Worm (Caenorhabditis elegans) whole organism, L4 larva: ENCODE measurements around the gene set-12.

Experiments used
- D1046.2 ChIP-seq: fragments of 200-800 bp; sonication (Bioruptor generic); IDR thresholded peaks from 2 replicates; pipeline ENCODE4 v1.3.6; 2022; ENCODE audit warnings: missing genetic modification characterization, missing compliant biosample characterization
- F10B5.3 ChIP-seq: sonication (generic microtip); optimal IDR thresholded peaks from 2 replicates; lab custom pipeline; 2016; ENCODE audit warnings: mild to moderate bottlenecking, missing genetic modification characterization, missing compliant biosample characterization
- F49E8.2 ChIP-seq: sonication (generic microtip); optimal IDR thresholded peaks from 2 replicates; lab custom pipeline; 2016; ENCODE audit warnings: missing compliant biosample characterization, mild to moderate bottlenecking, missing genetic modification characterization, borderline replicate concordance
- T20F7.1 ChIP-seq: fragments of 200-800 bp; sonication (Bioruptor generic); optimal IDR thresholded peaks from 2 replicates; lab custom pipeline; 2018; ENCODE audit warnings: mild to moderate bottlenecking, missing genetic modification characterization, missing compliant biosample characterization
- Y105C5A.15 ChIP-seq: fragments of 200-800 bp; sonication (Bioruptor generic); IDR thresholded peaks from 2 replicates; pipeline ENCODE4 v1.3.6; 2022; ENCODE audit warnings: missing genetic modification characterization, missing compliant biosample characterization
- Y48G9A.11 ChIP-seq: fragments of 200-800 bp; sonication (Bioruptor generic); IDR thresholded peaks from 2 replicates; pipeline ENCODE4 v1.3.6; 2022; ENCODE audit warnings: missing genetic modification reagents, missing genetic modification characterization, missing compliant biosample characterization
- Y75B8A.6 ChIP-seq: fragments of 200-800 bp; sonication (Bioruptor generic); IDR thresholded peaks from 2 replicates; pipeline ENCODE4 v1.3.6; 2022; ENCODE audit warnings: missing genetic modification reagents, missing genetic modification characterization, missing compliant biosample characterization
- ZK337.2 ChIP-seq: fragments of 200-800 bp; sonication (Bioruptor generic); IDR thresholded peaks from 2 replicates; pipeline ENCODE4 v1.3.6; 2022; ENCODE audit warnings: missing genetic modification reagents, missing genetic modification characterization, missing compliant biosample characterization
- aha-1 ChIP-seq: fragments of 150-350 bp; peaks from one replicate; lab custom pipeline; 2014; ENCODE audit warnings: missing biosample characterization, missing genetic modification characterization
- ceh-28 ChIP-seq: fragments of 150-350 bp; optimal IDR thresholded peaks from 2 replicates; lab custom pipeline; 2014; ENCODE audit warnings: missing biosample characterization, missing genetic modification reagents, missing genetic modification characterization
- ceh-62 ChIP-seq: sonication (generic microtip); optimal IDR thresholded peaks from 2 replicates; lab custom pipeline; 2017; ENCODE audit warnings: missing biosample characterization, missing genetic modification characterization
- ces-1 ChIP-seq: fragments of 150-350 bp; sonication (generic microtip); optimal IDR thresholded peaks from 4 replicates; lab custom pipeline; 2014; ENCODE audit warnings: missing biosample characterization, missing genetic modification reagents, missing genetic modification characterization
- daf-16 ChIP-seq, 3 experiments: sonication (generic microtip); optimal IDR thresholded peaks; 2 replicates each; lab custom pipeline; 2016 to 2017; ENCODE audit warnings: missing genetic modification characterization in 3 of 3, missing genetic modification reagents in 3 of 3, mild to moderate bottlenecking in 2 of 3, missing compliant biosample characterization in 2 of 3, missing biosample characterization in 1 of 3, moderate library complexity in 1 of 3
- dmd-6 ChIP-seq: fragments of 200-800 bp; sonication (Bioruptor generic); IDR thresholded peaks from 2 replicates; pipeline ENCODE4 v1.3.6; 2022; ENCODE audit warnings: missing genetic modification reagents, missing genetic modification characterization, missing compliant biosample characterization
- dmd-8 ChIP-seq: fragments of 200-800 bp; sonication (Bioruptor generic); IDR thresholded peaks from 2 replicates; pipeline ENCODE4 v1.3.6; 2022; ENCODE audit warnings: missing genetic modification characterization, missing compliant biosample characterization
- fos-1 ChIP-seq: fragments of 150-350 bp; optimal IDR thresholded peaks from 2 replicates; lab custom pipeline; 2014; ENCODE audit warnings: missing biosample characterization, missing genetic modification characterization
- gei-8 ChIP-seq: fragments of 200-800 bp; sonication (Bioruptor generic); optimal IDR thresholded peaks from 2 replicates; lab custom pipeline; 2018; ENCODE audit warnings: mild to moderate bottlenecking, missing genetic modification characterization, missing compliant biosample characterization
- hif-1 ChIP-seq, 2 experiments: sonication (generic microtip); optimal IDR thresholded peaks; 2 replicates each; lab custom pipeline; 2016 to 2017; ENCODE audit warnings: missing compliant biosample characterization in 2 of 2, missing genetic modification characterization in 2 of 2, missing genetic modification reagents in 2 of 2, missing genotype in 2 of 2, mild to moderate bottlenecking in 1 of 2
- hlh-11 ChIP-seq: fragments of 200-800 bp; sonication (Bioruptor generic); optimal IDR thresholded peaks from 2 replicates; lab custom pipeline; 2018; ENCODE audit warnings: mild to moderate bottlenecking, missing genetic modification characterization, missing compliant biosample characterization
- lin-39 ChIP-seq: fragments of 150-350 bp; optimal IDR thresholded peaks from 2 replicates; lab custom pipeline; 2014; ENCODE audit warnings: missing biosample characterization, missing genetic modification reagents, missing genetic modification characterization
- mdt-29 ChIP-seq: fragments of 200-800 bp; sonication (Bioruptor generic); IDR thresholded peaks from 2 replicates; pipeline ENCODE4 v1.3.6; 2022; ENCODE audit warnings: missing genetic modification reagents, missing genetic modification characterization, missing compliant biosample characterization
- nhr-10 ChIP-seq: fragments of 150-350 bp; optimal IDR thresholded peaks from 2 replicates; lab custom pipeline; 2014; ENCODE audit warnings: missing biosample characterization, missing genetic modification characterization
- nhr-111 ChIP-seq: fragments of 200-800 bp; sonication (Bioruptor generic); optimal IDR thresholded peaks from 2 replicates; lab custom pipeline; 2018; ENCODE audit warnings: mild to moderate bottlenecking, missing genetic modification characterization, missing compliant biosample characterization
- nhr-48 ChIP-seq: sonication (generic microtip); optimal IDR thresholded peaks from 2 replicates; lab custom pipeline; 2016; ENCODE audit warnings: mild to moderate bottlenecking, missing genetic modification characterization, missing compliant biosample characterization
- nhr-76 ChIP-seq: fragments of 150-350 bp; optimal IDR thresholded peaks from 2 replicates; lab custom pipeline; 2014; ENCODE audit warnings: missing biosample characterization, missing genetic modification characterization
- nhr-77 ChIP-seq: fragments of 150-350 bp; optimal IDR thresholded peaks from 2 replicates; lab custom pipeline; 2014; ENCODE audit warnings: missing biosample characterization, missing genetic modification characterization
- php-3 ChIP-seq: fragments of 200-800 bp; sonication (Bioruptor generic); IDR thresholded peaks from 2 replicates; pipeline ENCODE4 v1.3.6; 2022; ENCODE audit warnings: missing genetic modification reagents, missing genetic modification characterization, missing compliant biosample characterization
- rbr-2 ChIP-seq: sonication (generic microtip); optimal IDR thresholded peaks from 2 replicates; lab custom pipeline; 2016; ENCODE audit warnings: missing genotype, missing genetic modification characterization, missing compliant biosample characterization
- spr-1 ChIP-seq: sonication (generic microtip); optimal IDR thresholded peaks from 2 replicates; lab custom pipeline; 2016; ENCODE audit warnings: mild to moderate bottlenecking, missing genetic modification characterization, missing compliant biosample characterization
- tag-97 ChIP-seq: fragments of 200-800 bp; sonication (Bioruptor generic); IDR thresholded peaks from 2 replicates; pipeline ENCODE4 v1.3.6; 2022; ENCODE audit warnings: missing genetic modification characterization, missing compliant biosample characterization
- tra-1 ChIP-seq: fragments of 200-800 bp; sonication (Bioruptor generic); IDR thresholded peaks from 2 replicates; pipeline ENCODE4 v1.3.6; 2022; ENCODE audit warnings: missing genetic modification reagents, missing genetic modification characterization, missing compliant biosample characterization
- unc-130 ChIP-seq: sonication (generic microtip); optimal IDR thresholded peaks from 2 replicates; lab custom pipeline; 2016; ENCODE audit warnings: missing genetic modification reagents, missing genetic modification characterization, missing compliant biosample characterization
- unc-39 ChIP-seq: sonication (generic microtip); optimal IDR thresholded peaks from 2 replicates; lab custom pipeline; 2017; ENCODE audit warnings: missing biosample characterization, missing genetic modification characterization
- unc-62 ChIP-seq, 3 experiments: fragments of 150-350 bp in 1 of 3; sonication (generic microtip); optimal IDR thresholded peaks in 2 of 3; peaks in 1 of 3; 1 replicate in 1 of 3; 2 replicates in 2 of 3; lab custom pipeline; 2014 to 2017; ENCODE audit warnings: missing biosample characterization in 3 of 3, missing genetic modification characterization in 3 of 3, missing genetic modification reagents in 3 of 3, missing genotype in 1 of 3
- zfp-3 ChIP-seq: fragments of 200-800 bp; sonication (Bioruptor generic); conservative IDR thresholded peaks from 2 replicates; pipeline ENCODE4 v1.3.6; 2022; ENCODE audit warnings: missing genetic modification reagents, missing genetic modification characterization, missing compliant biosample characterization
- zip-11 ChIP-seq: fragments of 200-800 bp; sonication (Bioruptor generic); IDR thresholded peaks from 2 replicates; pipeline ENCODE4 v1.3.6; 2022; ENCODE audit warnings: missing genetic modification characterization, missing compliant biosample characterization
- zip-2 ChIP-seq: fragments of 150-350 bp; optimal IDR thresholded peaks from 2 replicates; lab custom pipeline; 2014; ENCODE audit warnings: missing biosample characterization, missing genetic modification characterization

set-12 gene

DNA sequence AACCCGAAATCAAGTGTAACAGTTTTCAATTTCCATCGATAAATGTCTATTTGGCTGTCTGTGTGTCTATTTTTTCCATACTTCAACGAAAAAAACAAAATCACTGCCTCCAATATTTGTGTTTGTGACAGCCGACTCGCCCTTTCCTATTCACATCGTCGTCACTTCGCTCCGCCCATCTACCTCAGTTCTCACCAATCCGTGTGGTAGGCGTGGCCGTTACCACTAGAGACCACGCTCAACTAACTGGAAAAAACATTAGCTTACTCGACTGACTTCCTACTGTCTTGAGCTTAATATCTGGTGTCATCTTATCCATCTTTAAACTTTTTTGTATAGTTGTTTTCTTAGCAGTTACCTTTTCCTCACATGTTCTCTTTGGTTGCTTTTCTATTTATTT is 9.3 kb upstream of the set-12 start:
- TF ChIP-seq Y48G9A.11 (GFP tag; lab: Robert Waterston, UW) (no peak), unc-62 (GFP tag; optimal IDR thresholded peaks at IDR 0.05 in 1 of 2; lab: Kevin White, UChicago) (peak in 1 of 2 experiments; percentile 4), unc-62 (tag; optimal IDR thresholded peaks at IDR 0.05; lab: Kevin White, UChicago) (no peak), nhr-76 (tag; lab: Kevin White, UChicago) (no peak)

DNA sequence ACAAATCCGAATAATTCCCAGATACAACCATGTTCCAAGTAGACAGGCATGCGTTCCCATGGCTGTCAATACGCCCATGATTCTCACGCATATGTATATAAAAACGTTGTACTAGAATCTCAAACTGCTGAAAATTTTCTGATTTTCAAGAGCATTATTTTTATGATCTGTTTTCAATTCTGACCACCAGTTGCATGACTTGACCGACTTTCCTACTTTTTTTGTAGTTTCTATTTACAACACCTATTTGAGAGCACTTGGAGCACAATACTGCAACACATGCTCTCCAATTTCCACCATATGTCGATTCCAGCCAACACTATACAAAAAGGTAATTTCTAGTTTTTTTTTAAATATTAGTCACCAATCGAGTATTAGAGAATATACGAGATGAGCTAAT is 7.9 kb upstream of the set-12 start, which contains the start of gene ref-2:
TSS of gene ref-2 (plus strand) at position 301 of the 400 bp plus-strand sequence.
- TF ChIP-seq fos-1 (tag; lab: Kevin White, UChicago) = no peak
- TF ChIP-seq F49E8.2 (tag; lab: Kevin White, UChicago) = no peak
- TF ChIP-seq nhr-111 (GFP tag; lab: Kevin White, UChicago) = no peak
- no peak for TF ChIP-seq zip-11
- TF ChIP-seq hlh-11 = no peak
- TF ChIP-seq zip-2 (tag; lab: Kevin White, UChicago) = no peak
- TF ChIP-seq aha-1 = no peak
- TF ChIP-seq mdt-29 (GFP tag; lab: Robert Waterston, UW) = no peak
- TF ChIP-seq tra-1 (GFP tag; lab: Robert Waterston, UW) = no peak
- no peak for TF ChIP-seq Y48G9A.11 (GFP tag; lab: Robert Waterston, UW)
- TF ChIP-seq ceh-62 = no peak
- TF ChIP-seq F10B5.3 (tag; lab: Kevin White, UChicago) = no peak
- TF ChIP-seq tag-97 (GFP tag; lab: Robert Waterston, UW) = no peak
- no peak for TF ChIP-seq ces-1 (GFP tag; lab: Kevin White, UChicago)
- no peak for TF ChIP-seq unc-39 (tag; lab: Kevin White, UChicago)
- no peak for TF ChIP-seq ZK337.2 (GFP tag; lab: Robert Waterston, UW)
- TF ChIP-seq Y75B8A.6 (GFP tag; lab: Robert Waterston, UW) = no peak
- TF ChIP-seq gei-8 (GFP tag; lab: Kevin White, UChicago) = no peak
- TF ChIP-seq D1046.2 (GFP tag; lab: Robert Waterston, UW) = no peak

DNA sequence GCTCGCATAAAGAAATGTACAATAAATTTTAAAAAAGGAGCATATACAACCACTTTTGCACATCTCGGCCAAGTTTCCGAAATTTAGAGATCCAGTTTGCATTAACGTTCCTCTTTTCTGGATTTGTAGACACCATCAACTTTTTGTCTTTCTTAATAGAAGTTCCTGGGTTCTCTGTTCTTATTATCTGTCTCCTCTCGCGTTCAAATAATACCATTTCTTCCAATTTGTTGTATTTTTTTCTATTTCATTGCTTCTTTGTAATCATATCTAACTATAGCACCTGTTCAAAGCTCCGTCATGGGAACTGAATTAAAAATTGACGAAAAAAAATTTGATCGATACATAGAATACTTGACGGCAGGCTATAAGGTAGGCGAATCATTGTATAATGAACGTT is 3.3 kb upstream of the set-12 start, which contains the start of gene K09F5.1:
TSS of gene K09F5.1 (plus strand) at position 301 of the 400 bp plus-strand sequence.
- TF ChIP-seq Y105C5A.15 (GFP tag; lab: Robert Waterston, UW) (no peak), ceh-62 (no peak), nhr-77 (tag; lab: Kevin White, UChicago) (no peak), unc-130 (GFP tag; lab: Kevin White, UChicago) (no peak), spr-1 (tag; lab: Kevin White, UChicago) (no peak), lin-39 (tag; lab: Kevin White, UChicago) (no peak), T20F7.1 (GFP tag; lab: Kevin White, UChicago) (no peak), ceh-28 (tag; lab: Kevin White, UChicago) (no peak), aha-1 (no peak)

DNA sequence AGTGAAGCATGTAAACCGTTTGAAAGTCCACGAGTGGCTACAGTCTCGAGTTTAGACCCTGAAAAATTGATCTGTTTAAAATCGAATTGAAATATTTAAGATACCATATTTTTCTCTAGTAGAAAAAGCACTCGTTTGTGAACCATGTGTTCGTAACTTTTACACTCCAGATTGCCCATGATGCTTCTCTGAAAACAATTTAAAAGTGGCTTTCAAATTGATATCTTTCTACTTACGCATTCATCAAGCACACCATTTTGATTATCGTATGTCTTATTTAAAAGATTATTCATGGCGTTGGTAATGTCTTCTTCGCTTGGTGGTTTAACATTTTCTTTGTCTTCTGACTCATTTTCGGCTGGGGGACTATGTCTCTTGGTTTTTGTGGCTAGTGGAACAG is 2.5 kb downstream of the set-12 start:
- TF ChIP-seq zfp-3 (GFP tag; lab: Robert Waterston, UW) = 0 out of 2 replicates have a peak, but pooled peaks have one; percentile 51
- TF ChIP-seq daf-16 (GFP tag; optimal IDR thresholded peaks at IDR 0.05; lab: Kevin White, UChicago) = no peak
- no peak for TF ChIP-seq daf-16 (tag; optimal IDR thresholded peaks at IDR 0.05; lab: Kevin White, UChicago)

DNA sequence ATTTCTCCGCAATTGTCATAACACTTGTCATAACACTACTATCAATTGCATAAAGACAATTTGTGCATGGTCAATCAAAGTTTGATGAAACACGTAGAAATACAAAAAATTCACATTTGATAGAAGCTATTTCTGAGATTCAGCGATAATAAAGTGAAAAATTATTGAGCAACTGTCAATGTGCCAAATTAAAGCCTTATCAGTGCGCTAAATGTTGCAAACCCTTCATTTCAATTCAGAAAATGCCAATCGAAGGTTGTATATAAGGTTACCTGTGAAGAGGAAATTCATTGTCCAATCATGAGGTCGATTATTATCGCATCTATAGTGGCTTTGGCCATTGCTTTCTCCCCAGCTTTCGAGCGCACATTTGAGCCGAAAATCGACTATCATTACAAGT is 8.5 kb downstream of the set-12 start, which contains the start of gene vit-1:
TSS of gene vit-1 (plus strand) at position 289 of the 400 bp plus-strand sequence.
- no peak for TF ChIP-seq hif-1 (tag; optimal IDR thresholded peaks at IDR 0.05; lab: Kevin White, UChicago)
- TF ChIP-seq dmd-8 (GFP tag; lab: Robert Waterston, UW) = no peak
- no peak for TF ChIP-seq rbr-2 (tag; lab: Kevin White, UChicago)
- peak; percentile 67; the same call in 1 of the 2 replicates for TF ChIP-seq tra-1 (GFP tag; lab: Robert Waterston, UW)
- no peak for TF ChIP-seq php-3 (GFP tag; lab: Robert Waterston, UW)
- no peak for TF ChIP-seq nhr-10
- TF ChIP-seq nhr-48 (tag; lab: Kevin White, UChicago) = peak; percentile 1
- TF ChIP-seq dmd-6 (GFP tag; lab: Robert Waterston, UW) = peak; percentile 85
- TF ChIP-seq, all 104 proteins: peak for 3
